Worm (Caenorhabditis elegans): ENCODE measurements around the gene pot-2.

ce11 chrII:14480772-14481171 is 43.2 kb upstream of the pot-2 start:
- TF ChIP-seq lin-13 (GFP tag; optimal IDR thresholded peaks at IDR 0.05) (no peak), nhr-11 (tag; optimal IDR thresholded peaks at IDR 0.05) (no peak)
